Fruit fly (Drosophila melanogaster) whole organism, embryonic: ENCODE results near the gene Uxt.
A peak's percentile ranks its signal among the peaks of the same experiment; 100 is the strongest.

Source experiments
- Abd-B ChIP-seq: fragments of 200-800 bp; sonication (Bioruptor generic); optimal IDR thresholded peaks from 2 replicates; lab custom pipeline; 2018; ENCODE audit warnings: missing biosample characterization, mild to moderate bottlenecking, missing genetic modification characterization, moderate library complexity
- Ada2b ChIP-seq: fragments of 200-800 bp; sonication (Bioruptor generic); IDR thresholded peaks from 2 replicates; pipeline ENCODE4 v1.3.6; 2022; ENCODE audit warnings: missing biosample characterization, missing genetic modification characterization
- Antp ChIP-seq: fragments of 200-800 bp; sonication (Bioruptor generic); optimal IDR thresholded peaks from 3 replicates; lab custom pipeline; 2016; ENCODE audit warnings: missing biosample characterization, missing genetic modification characterization
- Asciz ChIP-seq: fragments of 200-800 bp; sonication (Bioruptor generic); optimal IDR thresholded peaks from 2 replicates; lab custom pipeline; 2017; ENCODE audit warnings: missing biosample characterization, mild to moderate bottlenecking, missing genetic modification characterization, missing genetic modification reagents
- CG10565 ChIP-seq: fragments of 200-800 bp; sonication (Bioruptor generic); optimal IDR thresholded peaks from 3 replicates; lab custom pipeline; 2016; ENCODE audit warnings: missing biosample characterization, mild to moderate bottlenecking, missing genetic modification characterization
- CG10959 ChIP-seq: fragments of 200-800 bp; sonication (Bioruptor generic); IDR thresholded peaks from 2 replicates; pipeline ENCODE4 v1.3.6; 2022; ENCODE audit warnings: missing biosample characterization, missing genetic modification characterization
- CG10979 ChIP-seq: fragments of 200-800 bp; sonication (Bioruptor generic); optimal IDR thresholded peaks from 2 replicates; lab custom pipeline; 2018; ENCODE audit warnings: missing biosample characterization, mild to moderate bottlenecking, missing genetic modification characterization, moderate library complexity
- CG14441 ChIP-seq: fragments of 200-800 bp; sonication (Bioruptor generic); IDR thresholded peaks from 2 replicates; pipeline ENCODE4 v1.3.6; 2022; ENCODE audit warnings: missing biosample characterization, missing genetic modification characterization
- CG15601 ChIP-seq: fragments of 200-800 bp; sonication (Bioruptor generic); optimal IDR thresholded peaks from 3 replicates; lab custom pipeline; 2019; ENCODE audit warnings: missing biosample characterization, mild to moderate bottlenecking, missing genetic modification characterization, moderate library complexity
- CG18476 ChIP-seq: fragments of 200-800 bp; sonication (Bioruptor generic); optimal IDR thresholded peaks from 2 replicates; lab custom pipeline; 2016; ENCODE audit warnings: missing biosample characterization, mild to moderate bottlenecking, missing genetic modification characterization
- CG2678 ChIP-seq: fragments of 200-800 bp; sonication (Bioruptor generic); optimal IDR thresholded peaks from 3 replicates; lab custom pipeline; 2019; ENCODE audit warnings: missing biosample characterization, mild to moderate bottlenecking, missing genetic modification characterization, moderate library complexity
- CG2889 ChIP-seq: fragments of 200-800 bp; sonication (Bioruptor generic); IDR thresholded peaks from 3 replicates; pipeline ENCODE4 v1.3.6; 2022; ENCODE audit warnings: missing biosample characterization, missing genetic modification characterization
- CG3065 ChIP-seq: fragments of 200-800 bp; sonication (Bioruptor generic); optimal IDR thresholded peaks from 2 replicates; lab custom pipeline; 2016; ENCODE audit warnings: missing biosample characterization, missing genetic modification characterization
- CG32532 ChIP-seq: fragments of 200-800 bp; sonication (Bioruptor generic); IDR thresholded peaks from 2 replicates; pipeline ENCODE4 v1.3.6; 2022; ENCODE audit warnings: missing biosample characterization, missing genetic modification characterization
- CG32772 ChIP-seq: fragments of 200-800 bp; sonication (Bioruptor generic); IDR thresholded peaks from 2 replicates; pipeline ENCODE4 v1.3.6; 2022; ENCODE audit warnings: missing biosample characterization, missing genetic modification characterization
- CG3407 ChIP-seq: fragments of 200-800 bp; sonication (Bioruptor generic); optimal IDR thresholded peaks from 2 replicates; lab custom pipeline; 2018; ENCODE audit warnings: missing biosample characterization, mild to moderate bottlenecking, missing genetic modification characterization
- CG42726 ChIP-seq: fragments of 200-800 bp; sonication (Bioruptor generic); IDR thresholded peaks from 2 replicates; pipeline ENCODE4 v1.3.6; 2022; ENCODE audit warnings: missing biosample characterization, missing genetic modification characterization; ENCODE audit not compliant: partially characterized antibody
- CG43689 ChIP-seq: fragments of 200-800 bp; sonication (Bioruptor generic); IDR thresholded peaks from 2 replicates; pipeline ENCODE4 v1.3.6; 2022; ENCODE audit warnings: missing biosample characterization, missing genetic modification characterization
- CG4854 ChIP-seq: fragments of 200-800 bp; sonication (Bioruptor generic); optimal IDR thresholded peaks from 2 replicates; lab custom pipeline; 2016; ENCODE audit warnings: missing biosample characterization, missing genetic modification characterization, inconsistent platforms
- CG8388 ChIP-seq: fragments of 200-800 bp; sonication (Bioruptor generic); optimal IDR thresholded peaks from 2 replicates; lab custom pipeline; 2019; ENCODE audit warnings: missing biosample characterization, mild to moderate bottlenecking, missing genetic modification characterization, moderate library complexity
- CG9609 ChIP-seq: fragments of 200-800 bp; sonication (Bioruptor generic); optimal IDR thresholded peaks from 3 replicates; lab custom pipeline; 2016; ENCODE audit warnings: missing biosample characterization, missing genetic modification characterization
- Dref ChIP-seq: fragments of 200-800 bp; sonication (Bioruptor generic); IDR thresholded peaks from 2 replicates; pipeline ENCODE4 v1.3.6; 2022; ENCODE audit warnings: missing biosample characterization, missing genetic modification characterization
- Eip74EF ChIP-seq, 2 experiments: fragments of 200-800 bp in 1 of 2; fragments of >200 bp in 1 of 2; sonication (Bioruptor generic) in 1 of 2; optimal IDR thresholded peaks; 2 replicates each; lab custom pipeline; 2017 to 2019; ENCODE audit warnings: missing biosample characterization in 2 of 2, missing genetic modification characterization in 2 of 2, mild to moderate bottlenecking in 1 of 2, moderate library complexity in 1 of 2
- Jarid2 ChIP-seq: fragments of 200-800 bp; sonication (Bioruptor generic); optimal IDR thresholded peaks from 3 replicates; lab custom pipeline; 2017; ENCODE audit warnings: mild to moderate bottlenecking, missing biosample characterization, missing genetic modification reagents, missing genetic modification characterization
- Lhr ChIP-seq: fragments of 200-800 bp; sonication (Bioruptor generic); optimal IDR thresholded peaks from 3 replicates; lab custom pipeline; 2017; ENCODE audit warnings: mild to moderate bottlenecking, missing biosample characterization, missing genetic modification reagents, missing genetic modification characterization
- NC2α ChIP-seq: fragments of 200-800 bp; sonication (Bioruptor generic); optimal IDR thresholded peaks from 2 replicates; lab custom pipeline; 2016; ENCODE audit warnings: missing biosample characterization, missing genetic modification characterization
- Sox102F ChIP-seq: fragments of 200-800 bp; sonication (Bioruptor generic); optimal IDR thresholded peaks from 2 replicates; lab custom pipeline; 2018; ENCODE audit warnings: missing biosample characterization, mild to moderate bottlenecking, missing genetic modification characterization, moderate library complexity
- Spps ChIP-seq: fragments of 200-800 bp; sonication (Bioruptor generic); optimal IDR thresholded peaks from 2 replicates; lab custom pipeline; 2018; ENCODE audit warnings: missing biosample characterization, mild to moderate bottlenecking, missing genetic modification characterization
- Usf ChIP-seq: fragments of 200-800 bp; sonication (Bioruptor generic); optimal IDR thresholded peaks from 2 replicates; lab custom pipeline; 2017; ENCODE audit warnings: missing genotype, missing biosample characterization, missing genetic modification characterization
- Vsx1 ChIP-seq: fragments of 200-800 bp; sonication (Bioruptor generic); optimal IDR thresholded peaks from 2 replicates; lab custom pipeline; 2017; ENCODE audit warnings: missing biosample characterization, mild to moderate bottlenecking, missing genetic modification characterization, missing genetic modification reagents
- bcd ChIP-seq: fragments of 200-800 bp; sonication (Bioruptor generic); optimal IDR thresholded peaks from 2 replicates; lab custom pipeline; 2017; ENCODE audit warnings: missing biosample characterization, mild to moderate bottlenecking, missing genetic modification characterization
- btn ChIP-seq: fragments of 200-800 bp; sonication (Bioruptor generic); optimal IDR thresholded peaks from 2 replicates; lab custom pipeline; 2016; ENCODE audit warnings: missing biosample characterization, missing genetic modification characterization
- crp ChIP-seq, 2 experiments: fragments of 200-800 bp; sonication (Bioruptor generic); optimal IDR thresholded peaks; 2 replicates in 1 of 2; 3 replicates in 1 of 2; lab custom pipeline; 2017; ENCODE audit warnings: missing biosample characterization in 2 of 2, missing genetic modification characterization in 2 of 2, mild to moderate bottlenecking in 1 of 2, moderate library complexity in 1 of 2
- dpn ChIP-seq, 2 experiments: fragments of 200-800 bp; sonication (Bioruptor generic); optimal IDR thresholded peaks; 3 replicates each; lab custom pipeline; 2016; ENCODE audit warnings: missing biosample characterization in 2 of 2, missing genetic modification characterization in 2 of 2
- fd64A ChIP-seq: fragments of 200-800 bp; sonication (Bioruptor generic); optimal IDR thresholded peaks from 3 replicates; lab custom pipeline; 2018; ENCODE audit warnings: missing biosample characterization, mild to moderate bottlenecking, missing genetic modification characterization
- gsb-n ChIP-seq: fragments of 200-800 bp; sonication (Bioruptor generic); optimal IDR thresholded peaks from 3 replicates; lab custom pipeline; 2018; ENCODE audit warnings: missing biosample characterization, mild to moderate bottlenecking, missing genetic modification characterization
- jing ChIP-seq: fragments of 200-800 bp; sonication (Bioruptor generic); optimal IDR thresholded peaks from 2 replicates; lab custom pipeline; 2018; ENCODE audit warnings: missing biosample characterization, mild to moderate bottlenecking, missing genetic modification characterization
- kah ChIP-seq: fragments of 200-800 bp; sonication (Bioruptor generic); optimal IDR thresholded peaks from 2 replicates; lab custom pipeline; 2018; ENCODE audit warnings: missing biosample characterization, mild to moderate bottlenecking, missing genetic modification characterization
- ken ChIP-seq: fragments of 200-800 bp; sonication (Bioruptor generic); IDR thresholded peaks from 3 replicates; pipeline ENCODE4 v1.3.6; 2022; ENCODE audit warnings: missing biosample characterization, missing genetic modification characterization
- kni ChIP-seq: fragments of 200-800 bp; sonication (Bioruptor generic); optimal IDR thresholded peaks from 3 replicates; lab custom pipeline; 2017; ENCODE audit warnings: mild to moderate bottlenecking, missing biosample characterization, missing genetic modification reagents, missing genetic modification characterization
- odd ChIP-seq: fragments of 200-800 bp; sonication (Bioruptor generic); optimal IDR thresholded peaks from 2 replicates; lab custom pipeline; 2017; ENCODE audit warnings: missing biosample characterization, mild to moderate bottlenecking, missing genetic modification characterization
- prd ChIP-seq, 3 experiments: fragments of >200 bp in 2 of 3; fragments of 200-800 bp in 1 of 3; sonication (Bioruptor generic) in 1 of 3; optimal IDR thresholded peaks in 2 of 3; IDR thresholded peaks in 1 of 3; 2 replicates in 2 of 3; 3 replicates in 1 of 3; pipeline versions ENCODE4 v1.3.6 to Lab custom; 2017 to 2022; ENCODE audit warnings: missing biosample characterization in 1 of 3, missing genetic modification characterization in 1 of 3
- scrt ChIP-seq: fragments of 200-800 bp; sonication (Bioruptor generic); optimal IDR thresholded peaks from 2 replicates; lab custom pipeline; 2018; ENCODE audit warnings: missing biosample characterization, mild to moderate bottlenecking, missing genetic modification characterization, moderate library complexity
- sens ChIP-seq: fragments of 200-800 bp; sonication (Bioruptor generic); peaks from one replicate; lab custom pipeline; 2016; ENCODE audit warnings: missing biosample characterization, missing genetic modification characterization
- slp2 ChIP-seq: fragments of 200-800 bp; sonication (Bioruptor generic); optimal IDR thresholded peaks from 2 replicates; lab custom pipeline; 2016; ENCODE audit warnings: missing biosample characterization, missing genetic modification characterization
- unpg ChIP-seq: fragments of 200-800 bp; sonication (Bioruptor generic); optimal IDR thresholded peaks from 3 replicates; lab custom pipeline; 2018; ENCODE audit warnings: missing biosample characterization, mild to moderate bottlenecking, missing genetic modification characterization, moderate library complexity
- vfl ChIP-seq: fragments of 200-800 bp; sonication (Bioruptor generic); optimal IDR thresholded peaks from 2 replicates; lab custom pipeline; 2016; ENCODE audit warnings: missing biosample characterization, missing genetic modification characterization
- zen ChIP-seq: fragments of 200-800 bp; sonication (Bioruptor generic); optimal IDR thresholded peaks from 3 replicates; lab custom pipeline; 2018; ENCODE audit warnings: missing biosample characterization, mild to moderate bottlenecking, missing genetic modification characterization, moderate library complexity
- zfh1 ChIP-seq: fragments of 200-800 bp; sonication (Bioruptor generic); IDR thresholded peaks from 3 replicates; pipeline ENCODE4 v1.3.6; 2022; ENCODE audit warnings: missing biosample characterization, missing genetic modification characterization

Uxt gene

dm6 chr2L:15254229-15254861 is 2.0 kb upstream of the Uxt start (continued):
- no peak for TF ChIP-seq NC2α (GFP tag; lab: Kevin White, UChicago)
- TF ChIP-seq ken = no peak
- peak; percentile 52; the same call in 1 of the 2 replicates for TF ChIP-seq CG14441 (GFP tag; lab: Robert Waterston, UW)
- peak; percentile 21 for TF ChIP-seq CG18476
- no peak for TF ChIP-seq kni (GFP tag; lab: Kevin White, UChicago)
- TF ChIP-seq prd (optimal IDR thresholded peaks at IDR 0.05; lab: Kevin White, UChicago) = no peak
- peak; percentile 46; the same call in 1 of the 3 replicates for TF ChIP-seq prd (GFP tag; IDR thresholded peaks at IDR 0.05; lab: Robert Waterston, UW)
- TF ChIP-seq Asciz = peak; percentile 37
- peak; percentile 51 for TF ChIP-seq bcd (GFP tag; lab: Kevin White, UChicago)
- no peak for TF ChIP-seq CG42726 (GFP tag; lab: Robert Waterston, UW)
- no peak for TF ChIP-seq crp (GFP tag; optimal IDR thresholded peaks at IDR 0.05; lab: Kevin White, UChicago)
- peak; percentile 44 for TF ChIP-seq CG9609
- peak; percentile 23 for TF ChIP-seq scrt
- no peak for TF ChIP-seq Antp (GFP tag; lab: Kevin White, UChicago)
- TF ChIP-seq CG32532 (GFP tag; lab: Robert Waterston, UW) = peak; percentile 62
- no peak for TF ChIP-seq CG43689 (GFP tag; lab: Robert Waterston, UW)
- TF ChIP-seq zfh1 (GFP tag; lab: Robert Waterston, UW) = peak; percentile 47; the same call in 1 of the 3 replicates
- TF ChIP-seq odd (GFP tag; lab: Kevin White, UChicago) = no peak
- no peak for TF ChIP-seq Abd-B (GFP tag; lab: Kevin White, UChicago)
- peak; percentile 31 for TF ChIP-seq CG10979 (tag; lab: Kevin White, UChicago)
- peak; percentile 19 for TF ChIP-seq zen (tag; lab: Kevin White, UChicago)
- no peak for TF ChIP-seq CG4854 (GFP tag; lab: Kevin White, UChicago)
- TF ChIP-seq kah (GFP tag; lab: Kevin White, UChicago) = no peak
- TF ChIP-seq Jarid2 = no peak
- no peak for TF ChIP-seq CG15601 (tag; lab: Kevin White, UChicago)
- no peak for TF ChIP-seq btn (GFP tag; lab: Kevin White, UChicago)
- TF ChIP-seq Usf (GFP tag; lab: Kevin White, UChicago) = no peak
- TF ChIP-seq CG10959 = no peak
- TF ChIP-seq Spps (tag; lab: Kevin White, UChicago) = no peak
- TF ChIP-seq dpn (GFP tag; optimal IDR thresholded peaks at IDR 0.05; lab: Kevin White, UChicago) = peak; percentile 43 to 50
- TF ChIP-seq sens = peak; percentile 92
- no peak for TF ChIP-seq vfl (GFP tag; lab: Kevin White, UChicago)
- peak; percentile 60 for TF ChIP-seq unpg (GFP tag; lab: Kevin White, UChicago)
- TF ChIP-seq jing (GFP tag; lab: Kevin White, UChicago) = no peak
- peak; percentile 55; the same call in 1 of the 2 replicates for TF ChIP-seq Ada2b (GFP tag; lab: Robert Waterston, UW)
- peak; percentile 72 for TF ChIP-seq CG2678 (tag; lab: Kevin White, UChicago)
- no peak for TF ChIP-seq Lhr (GFP tag; lab: Kevin White, UChicago)
- no peak for TF ChIP-seq CG3407 (GFP tag; lab: Kevin White, UChicago)
- TF ChIP-seq CG3065 = no peak
- TF ChIP-seq CG2889 (GFP tag; lab: Robert Waterston, UW) = no peak
- no peak for TF ChIP-seq Eip74EF (GFP tag; optimal IDR thresholded peaks at IDR 0.05; lab: Kevin White, UChicago)
- no peak for TF ChIP-seq fd64A
- TF ChIP-seq CG10565 (GFP tag; lab: Kevin White, UChicago) = no peak
- TF ChIP-seq Vsx1 (GFP tag; lab: Kevin White, UChicago) = no peak
- no peak for TF ChIP-seq gsb-n (tag; lab: Kevin White, UChicago)
- TF ChIP-seq slp2 = peak; percentile 29
- TF ChIP-seq CG32772 (GFP tag; lab: Robert Waterston, UW) = no peak
- TF ChIP-seq CG8388 (GFP tag; lab: Kevin White, UChicago) = peak; percentile 32
- TF ChIP-seq Dref = no peak
- TF ChIP-seq Sox102F (GFP tag; lab: Kevin White, UChicago) = no peak
